Fruit fly (Drosophila melanogaster): Measurements from ENCODE around the gene CG4935.

Gene CG4935

DNA sequence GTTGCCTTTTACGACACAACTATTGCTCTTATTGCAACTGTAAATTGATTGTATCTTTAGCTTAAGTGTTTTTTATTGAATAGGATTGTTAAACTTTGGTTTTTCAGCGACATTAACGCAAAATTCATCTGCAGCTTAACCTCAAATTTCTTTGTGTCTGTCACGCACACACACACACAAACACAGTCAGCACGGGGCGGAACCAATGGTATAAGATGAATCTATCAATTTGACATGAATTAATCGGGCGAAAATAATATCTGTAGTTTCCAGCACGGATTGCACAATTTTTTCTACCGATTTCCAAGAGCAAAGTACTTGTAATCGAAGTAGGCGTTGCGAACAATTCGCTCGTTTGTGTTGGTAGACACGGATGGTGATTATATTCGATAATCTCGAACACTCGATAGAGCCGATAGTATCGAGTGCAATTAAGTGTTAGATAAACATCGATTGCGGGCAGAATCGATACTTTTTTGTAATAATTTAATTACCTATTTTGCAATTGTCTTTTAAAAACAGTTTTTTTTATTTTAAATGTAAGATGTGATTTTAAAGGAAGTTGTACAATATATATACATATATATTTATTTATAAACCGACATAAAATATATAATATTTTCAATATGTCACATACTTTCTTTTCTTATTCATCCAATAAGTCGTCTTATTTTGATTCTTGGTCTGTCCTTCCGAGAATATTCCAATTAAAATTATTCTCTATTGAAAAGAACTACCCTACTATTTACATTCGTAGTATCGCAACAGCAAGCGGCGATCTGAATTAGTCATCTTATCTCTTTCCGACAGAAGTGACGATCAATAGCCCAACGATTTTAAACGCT is 4.5 kb upstream of the CG4935 start, which contains the start of the genes PRL-1 and EndoGI (continued):
- TF ChIP-seq CG17568 (GFP tag; optimal IDR thresholded peaks at IDR 0.05) (peak; percentile 89), zfh1 (GFP tag; IDR thresholded peaks at IDR 0.05) (peak; percentile 74; the same call in 2 of the 3 replicates), Meics (GFP tag; optimal IDR thresholded peaks at IDR 0.05) (peak; percentile 80), HLH3B (GFP tag; IDR thresholded peaks at IDR 0.05) (peak; percentile 84; the same call in 1 of the 2 replicates), Drgx (GFP tag; IDR thresholded peaks at IDR 0.05) (peak; percentile 86), z (GFP tag; IDR thresholded peaks at IDR 0.05) (no peak), bcd (GFP tag; optimal IDR thresholded peaks at IDR 0.05) (no peak), NC2β (GFP tag; optimal IDR thresholded peaks at IDR 0.05) (no peak), CG34376 (GFP tag; optimal IDR thresholded peaks at IDR 0.05) (no peak), CG4707 (GFP tag; optimal IDR thresholded peaks at IDR 0.05) (no peak), CG5245 (GFP tag; optimal IDR thresholded peaks at IDR 0.05) (no peak), CG4328 (GFP tag; optimal IDR thresholded peaks at IDR 0.05) (peak; percentile 71), repo (GFP tag; optimal IDR thresholded peaks at IDR 0.05) (peak; percentile 10), Hand (GFP tag; optimal IDR thresholded peaks at IDR 0.05) (peak; percentile 29), CG16815 (GFP tag; optimal IDR thresholded peaks at IDR 0.05) (peak; percentile 16), CG1024 (GFP tag; IDR thresholded peaks at IDR 0.05) (no peak), Atf-2 (GFP tag; optimal IDR thresholded peaks at IDR 0.05) (no peak), bowl (GFP tag; IDR thresholded peaks at IDR 0.05) (no peak; the same call in 1 of the 2 replicates), CG4404 (GFP tag; IDR thresholded peaks at IDR 0.05) (no peak), mirr (GFP tag; optimal IDR thresholded peaks at IDR 0.05) (no peak), usp (GFP tag; optimal IDR thresholded peaks at IDR 0.05) (no peak), tna (GFP tag; IDR thresholded peaks at IDR 0.05; ENCODE audit: partially characterized antibody) (peak; percentile 100), CG10209 (GFP tag; optimal IDR thresholded peaks at IDR 0.05) (peak; percentile 67), CG6254 (GFP tag; optimal IDR thresholded peaks at IDR 0.05) (peak; percentile 69), zen2 (GFP tag; IDR thresholded peaks at IDR 0.05; ENCODE audit: partially characterized antibody) (peak; percentile 95; the same call in 2 of the 3 replicates), crol (GFP tag; IDR thresholded peaks at IDR 0.05) (no peak), jumu (GFP tag; optimal IDR thresholded peaks at IDR 0.05) (no peak), run (tag; optimal IDR thresholded peaks at IDR 0.05) (no peak), Doc3 (GFP tag; IDR thresholded peaks at IDR 0.05; ENCODE audit: partially characterized antibody) (peak; percentile 97), Mes4 (GFP tag; optimal IDR thresholded peaks at IDR 0.05) (no peak), CG13894 (tag; optimal IDR thresholded peaks at IDR 0.05) (peak; percentile 79), crp (GFP tag; optimal IDR thresholded peaks at IDR 0.05) (peak in 1 of 2 experiments; percentile 62), pros (GFP tag; optimal IDR thresholded peaks at IDR 0.05) (no peak), kni (GFP tag; optimal IDR thresholded peaks at IDR 0.05) (no peak), Sox102F (GFP tag; optimal IDR thresholded peaks at IDR 0.05) (no peak), CG10979 (tag; optimal IDR thresholded peaks at IDR 0.05) (peak; percentile 72), vvl (GFP tag; IDR thresholded peaks at IDR 0.05) (peak; percentile 88), CG13296 (GFP tag; optimal IDR thresholded peaks at IDR 0.05) (peak; percentile 88), hkb (optimal IDR thresholded peaks at IDR 0.05) (no peak), hkb (GFP tag; IDR thresholded peaks at IDR 0.05) (peak; percentile 83), CG6272 (GFP tag; IDR thresholded peaks at IDR 0.05) (no peak), lmd (GFP tag; IDR thresholded peaks at IDR 0.05) (no peak), slou (GFP tag; optimal IDR thresholded peaks at IDR 0.05) (peak; percentile 74), CG30431 (GFP tag; optimal IDR thresholded peaks at IDR 0.05) (no peak), peb (GFP tag; IDR thresholded peaks at IDR 0.05) (peak; percentile 26; the same call in 1 of the 2 replicates), pzg (GFP tag; optimal IDR thresholded peaks at IDR 0.05) (peak; percentile 86), H15 (GFP tag; IDR thresholded peaks at IDR 0.05) (no peak), nau (GFP tag; optimal IDR thresholded peaks at IDR 0.05) (no peak), Dip3 (GFP tag; optimal IDR thresholded peaks at IDR 0.05) (peak; percentile 25)
